Fruit fly (Drosophila melanogaster) whole organism, embryonic: ENCODE measurements around the gene mRpL51.

Source experiments
- Atf3 ChIP-seq: fragments of 200-800 bp; sonication (Bioruptor generic); optimal IDR thresholded peaks from 3 replicates; lab custom pipeline; 2016; ENCODE audit warnings: missing biosample characterization, missing genetic modification characterization
- CG11456 ChIP-seq: fragments of 200-800 bp; sonication (Bioruptor generic); IDR thresholded peaks from 3 replicates; pipeline ENCODE4 v1.3.6; 2022; ENCODE audit warnings: missing biosample characterization, missing genetic modification characterization
- CG11723 ChIP-seq: fragments of 200-800 bp; sonication (Bioruptor generic); optimal IDR thresholded peaks from 2 replicates; lab custom pipeline; 2017; ENCODE audit warnings: missing biosample characterization, mild to moderate bottlenecking, missing genetic modification characterization
- CG13123 ChIP-seq: fragments of 200-800 bp; sonication (Bioruptor generic); optimal IDR thresholded peaks from 2 replicates; lab custom pipeline; 2016; ENCODE audit warnings: missing biosample characterization, missing genetic modification characterization
- CG13894 ChIP-seq: fragments of 200-800 bp; sonication (Bioruptor generic); optimal IDR thresholded peaks from 3 replicates; lab custom pipeline; 2018; ENCODE audit warnings: missing biosample characterization, mild to moderate bottlenecking, missing genetic modification characterization, moderate library complexity
- CG1602 ChIP-seq: fragments of 200-800 bp; sonication (Bioruptor generic); optimal IDR thresholded peaks from 3 replicates; lab custom pipeline; 2016; ENCODE audit warnings: missing biosample characterization, missing genetic modification characterization
- CG17385 ChIP-seq: fragments of 200-800 bp; sonication (Bioruptor generic); optimal IDR thresholded peaks from 3 replicates; lab custom pipeline; 2018; ENCODE audit warnings: missing biosample characterization, mild to moderate bottlenecking, missing genetic modification characterization
- CG32532 ChIP-seq: fragments of 200-800 bp; sonication (Bioruptor generic); IDR thresholded peaks from 2 replicates; pipeline ENCODE4 v1.3.6; 2022; ENCODE audit warnings: missing biosample characterization, missing genetic modification characterization
- CG32767 ChIP-seq: fragments of 200-800 bp; sonication (Bioruptor generic); IDR thresholded peaks from 2 replicates; pipeline ENCODE4 v1.3.6; 2022; ENCODE audit warnings: missing biosample characterization, missing genetic modification characterization
- CG33557 ChIP-seq: fragments of 200-800 bp; sonication (Bioruptor generic); optimal IDR thresholded peaks from 2 replicates; lab custom pipeline; 2019; ENCODE audit warnings: missing biosample characterization, mild to moderate bottlenecking, missing genetic modification characterization, moderate library complexity
- CG34376 ChIP-seq: fragments of 200-800 bp; sonication (Bioruptor generic); optimal IDR thresholded peaks from 2 replicates; lab custom pipeline; 2018; ENCODE audit warnings: missing biosample characterization, mild to moderate bottlenecking, missing genetic modification characterization
- CG4282 ChIP-seq: fragments of 200-800 bp; sonication (Bioruptor generic); optimal IDR thresholded peaks from 2 replicates; lab custom pipeline; 2016; ENCODE audit warnings: missing biosample characterization, missing genetic modification characterization
- CG43689 ChIP-seq: fragments of 200-800 bp; sonication (Bioruptor generic); IDR thresholded peaks from 2 replicates; pipeline ENCODE4 v1.3.6; 2022; ENCODE audit warnings: missing biosample characterization, missing genetic modification characterization
- CG4404 ChIP-seq: fragments of 200-800 bp; sonication (Bioruptor generic); IDR thresholded peaks from 2 replicates; pipeline ENCODE4 v1.3.6; 2022; ENCODE audit warnings: missing biosample characterization, missing genetic modification characterization
- CG5180 ChIP-seq: fragments of 200-800 bp; sonication (Bioruptor generic); optimal IDR thresholded peaks from 3 replicates; lab custom pipeline; 2017; ENCODE audit warnings: missing biosample characterization, missing genetic modification characterization, mild to moderate bottlenecking, moderate library complexity, missing genetic modification reagents
- CG5953 ChIP-seq: fragments of 200-800 bp; sonication (Bioruptor generic); IDR thresholded peaks from 2 replicates; pipeline ENCODE4 v1.3.6; 2022; ENCODE audit warnings: missing biosample characterization, missing genetic modification characterization
- Dad ChIP-seq: fragments of 200-800 bp; sonication (Bioruptor generic); optimal IDR thresholded peaks from 3 replicates; lab custom pipeline; 2016; ENCODE audit warnings: missing biosample characterization, missing genetic modification characterization
- Deaf1 ChIP-seq: fragments of 200-800 bp; optimal IDR thresholded peaks from 3 replicates; lab custom pipeline; 2019; ENCODE audit warnings: missing biosample characterization, mild to moderate bottlenecking, missing genetic modification characterization, moderate library complexity
- Dref ChIP-seq: fragments of 200-800 bp; sonication (Bioruptor generic); IDR thresholded peaks from 2 replicates; pipeline ENCODE4 v1.3.6; 2022; ENCODE audit warnings: missing biosample characterization, missing genetic modification characterization
- ERR ChIP-seq: fragments of 200-800 bp; sonication (Bioruptor generic); optimal IDR thresholded peaks from 2 replicates; lab custom pipeline; 2016; ENCODE audit warnings: missing biosample characterization, missing genetic modification characterization
- Ets65A ChIP-seq: fragments of 200-800 bp; sonication (Bioruptor generic); peaks from one replicate; lab custom pipeline; 2016; ENCODE audit warnings: missing biosample characterization, missing genetic modification characterization
- GATAe ChIP-seq: fragments of 200-800 bp; sonication (Bioruptor generic); conservative IDR thresholded peaks from 2 replicates; pipeline ENCODE4 v1.3.6; 2022; ENCODE audit warnings: missing biosample characterization, missing genetic modification characterization
- Hand ChIP-seq: fragments of 200-800 bp; sonication (Bioruptor generic); optimal IDR thresholded peaks from 2 replicates; lab custom pipeline; 2017; ENCODE audit warnings: mild to moderate bottlenecking, missing biosample characterization, missing genetic modification reagents, missing genetic modification characterization
- Hr39 ChIP-seq: fragments of >200 bp; optimal IDR thresholded peaks from 2 replicates; lab custom pipeline; 2017
- Lhr ChIP-seq: fragments of 200-800 bp; sonication (Bioruptor generic); optimal IDR thresholded peaks from 3 replicates; lab custom pipeline; 2017; ENCODE audit warnings: mild to moderate bottlenecking, missing biosample characterization, missing genetic modification reagents, missing genetic modification characterization
- Med ChIP-seq: fragments of 200-800 bp; sonication (Bioruptor generic); peaks from one replicate; lab custom pipeline; 2016; ENCODE audit warnings: missing biosample characterization, missing genetic modification characterization, mild to moderate bottlenecking, inconsistent platforms, moderate library complexity
- Rfx ChIP-seq: fragments of 200-800 bp; sonication (Bioruptor generic); IDR thresholded peaks from 2 replicates; pipeline ENCODE4 v1.3.6; 2022; ENCODE audit warnings: missing biosample characterization, missing genetic modification characterization
- Six4 ChIP-seq: fragments of 200-800 bp; sonication (Bioruptor generic); optimal IDR thresholded peaks from 2 replicates; lab custom pipeline; 2016; ENCODE audit warnings: missing biosample characterization, missing genetic modification characterization
- Vsx1 ChIP-seq: fragments of 200-800 bp; sonication (Bioruptor generic); optimal IDR thresholded peaks from 2 replicates; lab custom pipeline; 2017; ENCODE audit warnings: missing biosample characterization, mild to moderate bottlenecking, missing genetic modification characterization, missing genetic modification reagents
- abd-A ChIP-seq: fragments of 200-800 bp; sonication (Bioruptor generic); optimal IDR thresholded peaks from 3 replicates; lab custom pipeline; 2019; ENCODE audit warnings: missing biosample characterization, mild to moderate bottlenecking, missing genetic modification characterization, moderate library complexity
- dan ChIP-seq: fragments of 200-800 bp; sonication (Bioruptor generic); IDR thresholded peaks from 2 replicates; pipeline ENCODE4 v1.3.6; 2022; ENCODE audit warnings: missing biosample characterization, missing genetic modification characterization
- dm ChIP-seq: fragments of 200-800 bp; sonication (Bioruptor generic); optimal IDR thresholded peaks from 3 replicates; lab custom pipeline; 2016; ENCODE audit warnings: missing biosample characterization, missing genetic modification characterization
- ems ChIP-seq: fragments of 200-800 bp; sonication (Bioruptor generic); optimal IDR thresholded peaks from 3 replicates; lab custom pipeline; 2016; ENCODE audit warnings: missing biosample characterization, missing genetic modification characterization
- exex ChIP-seq: fragments of 200-800 bp; sonication (Bioruptor generic); optimal IDR thresholded peaks from 4 replicates; lab custom pipeline; 2018; ENCODE audit warnings: missing biosample characterization, mild to moderate bottlenecking, missing genetic modification characterization, moderate library complexity
- fd102C ChIP-seq: fragments of 200-800 bp; sonication (Bioruptor generic); optimal IDR thresholded peaks from 2 replicates; lab custom pipeline; 2018; ENCODE audit warnings: missing biosample characterization, mild to moderate bottlenecking, missing genetic modification characterization, moderate library complexity
- gcm ChIP-seq: fragments of 200-800 bp; sonication (Bioruptor generic); optimal IDR thresholded peaks from 2 replicates; lab custom pipeline; 2019; ENCODE audit warnings: missing biosample characterization, mild to moderate bottlenecking, missing genetic modification characterization, moderate library complexity
- grn ChIP-seq: fragments of 200-800 bp; sonication (Bioruptor generic); optimal IDR thresholded peaks from 3 replicates; lab custom pipeline; 2017; ENCODE audit warnings: missing biosample characterization, missing genetic modification characterization
- gsb-n ChIP-seq: fragments of 200-800 bp; sonication (Bioruptor generic); optimal IDR thresholded peaks from 3 replicates; lab custom pipeline; 2018; ENCODE audit warnings: missing biosample characterization, mild to moderate bottlenecking, missing genetic modification characterization
- h ChIP-seq: fragments of >200 bp; optimal IDR thresholded peaks from 2 replicates; lab custom pipeline; 2017
- hkb ChIP-seq, 2 experiments: fragments of 200-800 bp in 1 of 2; fragments of >200 bp in 1 of 2; sonication (Bioruptor generic) in 1 of 2; IDR thresholded peaks in 1 of 2; optimal IDR thresholded peaks in 1 of 2; 2 replicates each; pipeline versions ENCODE4 v1.3.6 to Lab custom; 2017 to 2022; ENCODE audit warnings: missing biosample characterization in 1 of 2, missing genetic modification characterization in 1 of 2
- mirr ChIP-seq: fragments of 200-800 bp; sonication (Bioruptor generic); optimal IDR thresholded peaks from 3 replicates; lab custom pipeline; 2018; ENCODE audit warnings: missing biosample characterization, mild to moderate bottlenecking, missing genetic modification characterization
- nom ChIP-seq: fragments of 200-800 bp; sonication (Bioruptor generic); optimal IDR thresholded peaks from 2 replicates; lab custom pipeline; 2017; ENCODE audit warnings: missing biosample characterization, missing genetic modification characterization, mild to moderate bottlenecking, moderate library complexity, missing genetic modification reagents
- scrt ChIP-seq: fragments of 200-800 bp; sonication (Bioruptor generic); optimal IDR thresholded peaks from 2 replicates; lab custom pipeline; 2018; ENCODE audit warnings: missing biosample characterization, mild to moderate bottlenecking, missing genetic modification characterization, moderate library complexity
- sd ChIP-seq: fragments of 200-800 bp; sonication (Bioruptor generic); optimal IDR thresholded peaks from 3 replicates; lab custom pipeline; 2018; ENCODE audit warnings: missing biosample characterization, mild to moderate bottlenecking, missing genetic modification characterization, moderate library complexity
- sens ChIP-seq: fragments of 200-800 bp; sonication (Bioruptor generic); peaks from one replicate; lab custom pipeline; 2016; ENCODE audit warnings: missing biosample characterization, missing genetic modification characterization
- shn ChIP-seq: fragments of 200-800 bp; sonication (Bioruptor generic); optimal IDR thresholded peaks from 3 replicates; lab custom pipeline; 2016; ENCODE audit warnings: missing biosample characterization, missing genetic modification characterization
- slbo ChIP-seq: fragments of 200-800 bp; sonication (Bioruptor generic); IDR thresholded peaks from 2 replicates; pipeline ENCODE4 v1.3.6; 2022; ENCODE audit warnings: missing biosample characterization, missing genetic modification characterization
- tin ChIP-seq: fragments of 200-800 bp; sonication (Bioruptor generic); optimal IDR thresholded peaks from 3 replicates; lab custom pipeline; 2016; ENCODE audit warnings: missing biosample characterization, missing genetic modification characterization
- ttk ChIP-seq: fragments of 200-800 bp; sonication (Bioruptor generic); IDR thresholded peaks from 2 replicates; pipeline ENCODE4 v2.1.2; 2022; ENCODE audit warnings: missing biosample characterization, missing genetic modification characterization
- vnd ChIP-seq: fragments of 200-800 bp; sonication (Bioruptor generic); IDR thresholded peaks from 3 replicates; pipeline ENCODE4 v1.3.6; 2022; ENCODE audit warnings: missing biosample characterization, missing genetic modification characterization; ENCODE audit not compliant: partially characterized antibody
- wek ChIP-seq: fragments of 200-800 bp; sonication (Bioruptor generic); optimal IDR thresholded peaks from 3 replicates; lab custom pipeline; 2018; ENCODE audit warnings: missing biosample characterization, mild to moderate bottlenecking, missing genetic modification characterization, moderate library complexity

The mRpL51 gene

dm6 chr2L:8506729-8507128 lies 10.5 kb downstream of the mRpL51 start, which contains the start of gene Dh31:
Dh31 (minus strand) TSS chr2L:8506845.
- TF ChIP-seq CG13894 (tag; lab: Kevin White, UChicago) (peak; percentile 27), scrt (GFP tag; lab: Kevin White, UChicago) (peak; percentile 73), ERR (no peak), CG43689 (GFP tag; lab: Robert Waterston, UW) (no peak), ttk (GFP tag; lab: Robert Waterston, UW) (no peak), Lhr (GFP tag; lab: Kevin White, UChicago) (no peak), wek (no peak), CG11456 (GFP tag; lab: Robert Waterston, UW) (0 out of 3 replicates have a peak, but pooled peaks have one; percentile 10), Hr39 (lab: Kevin White, UChicago) (no peak), CG5180 (GFP tag; lab: Kevin White, UChicago) (no peak), Vsx1 (GFP tag; lab: Kevin White, UChicago) (no peak), CG32767 (GFP tag; lab: Robert Waterston, UW) (no peak), GATAe (no peak), h (lab: Kevin White, UChicago) (no peak), abd-A (tag; lab: Kevin White, UChicago) (no peak), Med (GFP tag; lab: Kevin White, UChicago) (no peak), Deaf1 (tag; lab: Kevin White, UChicago) (peak; percentile 91), Hand (GFP tag; lab: Kevin White, UChicago) (no peak), shn (no peak), CG4282 (no peak), gsb-n (tag; lab: Kevin White, UChicago) (no peak), Dref (GFP tag; lab: Robert Waterston, UW) (0 out of 2 replicates have a peak, but pooled peaks have one; percentile 22), dan (GFP tag; lab: Robert Waterston, UW) (no peak), CG11723 (no peak), sens (GFP tag; lab: Kevin White, UChicago) (no peak), tin (GFP tag; lab: Kevin White, UChicago) (no peak), slbo (GFP tag; lab: Robert Waterston, UW) (0 out of 2 replicates have a peak, but pooled peaks have one; percentile 7), gcm (GFP tag; lab: Kevin White, UChicago) (no peak), dm (no peak), CG1602 (GFP tag; lab: Kevin White, UChicago) (no peak), CG4404 (GFP tag; lab: Robert Waterston, UW) (no peak), CG5953 (GFP tag; lab: Robert Waterston, UW) (0 out of 2 replicates have a peak, but pooled peaks have one; percentile 19), Atf3 (GFP tag; lab: Kevin White, UChicago) (no peak), hkb (optimal IDR thresholded peaks at IDR 0.05; lab: Kevin White, UChicago) (no peak), hkb (GFP tag; IDR thresholded peaks at IDR 0.05; lab: Robert Waterston, UW) (no peak), nom (no peak), ems (no peak), CG32532 (GFP tag; lab: Robert Waterston, UW) (no peak), Rfx (GFP tag; lab: Robert Waterston, UW) (peak; percentile 15; the same call in 1 of the 2 replicates), CG13123 (GFP tag; lab: Kevin White, UChicago) (no peak)

dm6 chr2L:8496269-8496668 lies 20.9 kb downstream of the mRpL51 start, which contains the start of gene Bace:
Bace (minus strand) TSS chr2L:8496307.
- TF ChIP-seq fd102C (GFP tag; lab: Kevin White, UChicago) (no peak), CG17385 (GFP tag; lab: Kevin White, UChicago) (no peak), Six4 (GFP tag; lab: Kevin White, UChicago) (no peak), Ets65A (GFP tag; lab: Kevin White, UChicago) (peak; percentile 49), CG34376 (GFP tag; lab: Kevin White, UChicago) (peak; percentile 85), exex (tag; lab: Kevin White, UChicago) (peak; percentile 93), grn (GFP tag; lab: Kevin White, UChicago) (peak; percentile 85), sd (tag; lab: Kevin White, UChicago) (peak; percentile 53), Dad (no peak), mirr (peak; percentile 70), CG33557 (GFP tag; lab: Kevin White, UChicago) (no peak), GATAe (peak; percentile 45; the same call in 1 of the 2 replicates), vnd (GFP tag; lab: Robert Waterston, UW) (0 out of 3 replicates have a peak, but pooled peaks have one; percentile 40)
